Worm (Caenorhabditis elegans) whole organism, early embryonic: ENCODE results near the gene ndua-8.

Experiments
- aly-1 ChIP-seq: sonication (generic microtip); optimal IDR thresholded peaks from 2 replicates; lab custom pipeline; 2016; ENCODE audit warnings: missing genetic modification characterization, missing compliant biosample characterization
- ama-1 ChIP-seq: fragments of 150-350 bp; optimal IDR thresholded peaks from 2 replicates; lab custom pipeline; 2014
- ceh-36 ChIP-seq: sonication (generic microtip); optimal IDR thresholded peaks from 2 replicates; lab custom pipeline; 2016; ENCODE audit warnings: missing genetic modification characterization, inconsistent platforms, missing compliant biosample characterization
- ets-7 ChIP-seq: sonication (generic microtip); optimal IDR thresholded peaks from 2 replicates; lab custom pipeline; 2016; ENCODE audit warnings: missing genotype, missing genetic modification characterization, missing compliant biosample characterization
- flt-1 ChIP-seq: fragments of 200-800 bp; sonication (Bioruptor generic); IDR thresholded peaks from 2 replicates; pipeline ENCODE4 v1.3.6; 2022; ENCODE audit warnings: missing genetic modification characterization, missing compliant biosample characterization
- hmbx-1 ChIP-seq: sonication (generic microtip); optimal IDR thresholded peaks from 2 replicates; lab custom pipeline; 2016; ENCODE audit warnings: mild to moderate bottlenecking, missing genetic modification characterization, missing compliant biosample characterization
- hmg-4 ChIP-seq: fragments of 200-800 bp; sonication (Bioruptor generic); optimal IDR thresholded peaks from 2 replicates; lab custom pipeline; 2018; ENCODE audit warnings: mild to moderate bottlenecking, missing genetic modification characterization, missing compliant biosample characterization
- hnd-1 ChIP-seq: sonication (generic microtip); optimal IDR thresholded peaks from 2 replicates; lab custom pipeline; 2016; ENCODE audit warnings: missing genetic modification characterization, missing compliant biosample characterization
- scrt-1 ChIP-seq: fragments of 200-800 bp; sonication (Bioruptor generic); IDR thresholded peaks from 2 replicates; pipeline ENCODE4 v1.3.6; 2022; ENCODE audit warnings: missing genetic modification characterization, missing compliant biosample characterization
- sea-1 ChIP-seq: fragments of 200-800 bp; sonication (Bioruptor generic); conservative IDR thresholded peaks from 2 replicates; pipeline ENCODE4 v1.3.6; 2022; ENCODE audit warnings: missing genetic modification characterization, missing compliant biosample characterization

- TF ChIP-seq scrt-1 (GFP tag; lab: Robert Waterston, UW) (no peak), ama-1 (lab: Kevin White, UChicago) (no peak), sea-1 (GFP tag; lab: Robert Waterston, UW) (no peak), hmg-4 (GFP tag; lab: Kevin White, UChicago) (no peak), hnd-1 (no peak), hmbx-1 (no peak), flt-1 (GFP tag; lab: Robert Waterston, UW) (no peak), ets-7 (tag; lab: Kevin White, UChicago) (no peak), aly-1 (tag; lab: Kevin White, UChicago) (no peak), ceh-36 (tag; lab: Kevin White, UChicago) (no peak)
Observed at ce11 chrIII:2571447-2571846, 42.6 kb downstream of the ndua-8 start, which contains the start of gene Y54F10AR.2.
